Worm (Caenorhabditis elegans) whole organism, L4/young adult: ENCODE measurements around the gene npr-9.

ENCODE experiments used
- dao-5 ChIP-seq: sonication (generic microtip); optimal IDR thresholded peaks from 2 replicates; lab custom pipeline; 2016; ENCODE audit warnings: missing genotype, missing genetic modification characterization, moderate library complexity, missing compliant biosample characterization
- him-1 ChIP-seq: sonication (generic microtip); optimal IDR thresholded peaks from 2 replicates; lab custom pipeline; 2016; ENCODE audit warnings: missing genotype, missing genetic modification reagents, missing genetic modification characterization, missing compliant biosample characterization

DNA sequence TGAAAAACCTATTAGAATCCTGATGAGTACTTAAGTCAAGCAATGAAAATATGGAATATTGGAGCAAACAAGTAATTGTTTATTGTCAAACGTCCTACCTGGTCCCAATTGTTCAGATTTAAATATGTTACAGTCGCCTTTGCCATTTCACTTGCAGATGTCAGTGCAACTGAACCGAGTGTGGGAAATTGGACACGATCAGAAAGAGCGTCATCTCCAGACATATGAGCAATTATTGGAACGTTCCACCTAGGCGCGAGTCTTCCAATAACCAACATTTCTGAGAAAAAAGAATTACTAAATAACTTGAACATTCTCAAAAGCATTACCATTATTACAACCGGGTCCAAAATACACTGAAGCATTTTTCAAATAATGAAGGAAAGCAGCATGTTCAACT lies 7.6 kb downstream of the npr-9 start:
- no peak for TF ChIP-seq him-1 (tag; lab: Kevin White, UChicago)
- TF ChIP-seq dao-5 = no peak
